Worm (Caenorhabditis elegans): ENCODE measurements around the gene gpla-1.

DNA sequence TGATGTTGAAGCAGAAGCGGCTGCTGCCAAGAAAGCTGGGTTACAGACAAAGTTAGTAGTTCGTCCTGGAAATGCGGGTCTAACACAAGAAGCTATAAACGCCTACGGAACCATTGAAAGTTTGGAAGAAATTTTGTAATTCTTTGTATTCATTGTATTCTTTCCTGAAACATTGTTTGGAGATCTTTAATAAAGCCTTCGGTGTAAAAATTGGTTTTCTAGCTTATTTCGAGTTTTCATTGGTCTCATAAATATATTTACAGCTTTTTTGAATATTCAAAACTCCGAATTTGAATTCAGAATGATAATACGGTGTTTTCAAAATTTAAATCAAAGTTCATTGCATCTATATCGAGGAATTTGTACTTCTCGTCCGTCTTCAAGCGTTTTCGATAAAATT is 2.8 kb downstream of the gpla-1 start, which contains the start of gene F58H1.8:
- TF ChIP-seq blmp-1 (tag; optimal IDR thresholded peaks at IDR 0.05; ENCODE audit: insufficient read depth) = no peak
- TF ChIP-seq nhr-12 (tag; optimal IDR thresholded peaks at IDR 0.05) = no peak
- no peak for TF ChIP-seq ama-1 (optimal IDR thresholded peaks at IDR 0.05)
- TF ChIP-seq lin-13 (GFP tag; optimal IDR thresholded peaks at IDR 0.05) = no peak
- no peak for TF ChIP-seq unc-39 (tag; optimal IDR thresholded peaks at IDR 0.05)
- no peak for TF ChIP-seq snpc-4 (tag; optimal IDR thresholded peaks at IDR 0.05)
- TF ChIP-seq gmeb-1 (tag; optimal IDR thresholded peaks at IDR 0.05) = no peak
- TF ChIP-seq skn-1 (tag; optimal IDR thresholded peaks at IDR 0.05) = no peak

All from whole organism, L2 larva.